Worm (Caenorhabditis elegans) whole organism, mixed stage, embryonic: ENCODE measurements around the gene ifa-4.

Source experiments
- bed-3 ChIP-seq: fragments of 200-800 bp; sonication (Bioruptor generic); optimal IDR thresholded peaks from 3 replicates; lab custom pipeline; 2018; ENCODE audit warnings: mild to moderate bottlenecking, missing genetic modification characterization, moderate library complexity, missing compliant biosample characterization
- flh-1 ChIP-seq: fragments of 200-800 bp; sonication (Bioruptor generic); optimal IDR thresholded peaks from 2 replicates; lab custom pipeline; 2018; ENCODE audit warnings: mild to moderate bottlenecking, missing genetic modification characterization, moderate library complexity, missing compliant biosample characterization
- lin-13 ChIP-seq: fragments of 150-350 bp; optimal IDR thresholded peaks from 2 replicates; lab custom pipeline; 2014; ENCODE audit warnings: missing biosample characterization, missing genetic modification characterization
- mab-5 ChIP-seq: fragments of 150-350 bp; optimal IDR thresholded peaks from 2 replicates; lab custom pipeline; 2014; ENCODE audit warnings: missing biosample characterization, missing genetic modification characterization
- nhr-12 ChIP-seq: fragments of 150-350 bp; optimal IDR thresholded peaks from 2 replicates; lab custom pipeline; 2014; ENCODE audit warnings: missing biosample characterization, missing genetic modification characterization
- unc-62 ChIP-seq: fragments of 150-350 bp; optimal IDR thresholded peaks from 2 replicates; lab custom pipeline; 2014; ENCODE audit warnings: missing biosample characterization, missing genetic modification reagents, missing genetic modification characterization
- ztf-11 ChIP-seq: fragments of 150-350 bp; optimal IDR thresholded peaks from 2 replicates; lab custom pipeline; 2014; ENCODE audit warnings: missing biosample characterization, missing genetic modification characterization

DNA sequence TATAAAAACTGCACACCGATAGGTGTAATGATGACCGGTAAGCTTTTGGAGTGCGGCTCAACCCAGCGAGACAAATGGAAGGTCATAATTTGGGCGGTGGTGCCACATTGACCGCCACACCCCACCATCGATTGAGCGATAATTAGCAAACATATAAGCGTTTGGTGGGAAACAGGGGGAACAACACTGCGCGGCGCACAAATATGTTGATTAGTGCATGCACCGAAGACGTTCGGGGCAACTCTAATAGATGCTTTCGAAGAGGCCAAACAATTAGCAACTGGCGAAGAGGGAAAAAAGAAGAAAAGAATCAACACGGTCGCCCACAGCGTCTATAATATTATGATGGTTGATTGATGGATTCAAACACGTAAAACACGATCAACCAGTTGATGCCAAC, 34.5 kb downstream of the ifa-4 start:
- no peak for TF ChIP-seq mab-5 (tag; lab: Kevin White, UChicago)
- TF ChIP-seq unc-62: no peak
- TF ChIP-seq lin-13 (tag; lab: Kevin White, UChicago): no peak
- TF ChIP-seq flh-1 (GFP tag; lab: Kevin White, UChicago): no peak
- TF ChIP-seq ztf-11 (tag; lab: Kevin White, UChicago): no peak
- TF ChIP-seq nhr-12 (tag; lab: Kevin White, UChicago): no peak
- no peak for TF ChIP-seq bed-3 (GFP tag; lab: Kevin White, UChicago)
